Fruit fly (Drosophila melanogaster) whole organism, embryonic: ENCODE results near the gene Nak.
A peak's percentile ranks its signal among the peaks of the same experiment; 100 is the strongest.

Experiments used
- Ada2b ChIP-seq: fragments of 200-800 bp; sonication (Bioruptor generic); IDR thresholded peaks from 2 replicates; pipeline ENCODE4 v1.3.6; 2022; ENCODE audit warnings: missing biosample characterization, missing genetic modification characterization
- Atf6 ChIP-seq: fragments of 200-800 bp; sonication (Bioruptor generic); IDR thresholded peaks from 2 replicates; pipeline ENCODE4 v1.3.6; 2022; ENCODE audit warnings: missing biosample characterization, missing genetic modification characterization
- B-H1 ChIP-seq: fragments of 200-800 bp; sonication (Bioruptor generic); IDR thresholded peaks from 3 replicates; pipeline ENCODE4 v1.3.6; 2022; ENCODE audit warnings: missing biosample characterization, missing genetic modification characterization
- CG11456 ChIP-seq: fragments of 200-800 bp; sonication (Bioruptor generic); IDR thresholded peaks from 3 replicates; pipeline ENCODE4 v1.3.6; 2022; ENCODE audit warnings: missing biosample characterization, missing genetic modification characterization
- CG11696 ChIP-seq: fragments of 200-800 bp; sonication (Bioruptor generic); IDR thresholded peaks from 2 replicates; pipeline ENCODE4 v1.3.6; 2022; ENCODE audit warnings: missing biosample characterization, missing genetic modification characterization
- CG12391 ChIP-seq: fragments of 200-800 bp; sonication (Bioruptor generic); optimal IDR thresholded peaks from 3 replicates; lab custom pipeline; 2018; ENCODE audit warnings: missing biosample characterization, mild to moderate bottlenecking, missing genetic modification characterization, moderate library complexity
- CG13624 ChIP-seq: fragments of 200-800 bp; sonication (Bioruptor generic); optimal IDR thresholded peaks from 2 replicates; lab custom pipeline; 2016; ENCODE audit warnings: missing biosample characterization, missing genetic modification characterization
- CG14050 ChIP-seq: fragments of 200-800 bp; sonication (Bioruptor generic); IDR thresholded peaks from 3 replicates; pipeline ENCODE4 v1.3.6; 2022; ENCODE audit warnings: missing biosample characterization, missing genetic modification characterization
- CG18599 ChIP-seq: fragments of 200-800 bp; sonication (Bioruptor generic); optimal IDR thresholded peaks from 3 replicates; lab custom pipeline; 2017; ENCODE audit warnings: missing biosample characterization, missing genetic modification characterization, mild to moderate bottlenecking, moderate library complexity, missing genetic modification reagents
- CG18764 ChIP-seq: fragments of 200-800 bp; sonication (Bioruptor generic); optimal IDR thresholded peaks from 3 replicates; lab custom pipeline; 2016; ENCODE audit warnings: missing biosample characterization, missing genetic modification characterization
- CG2678 ChIP-seq: fragments of 200-800 bp; sonication (Bioruptor generic); optimal IDR thresholded peaks from 3 replicates; lab custom pipeline; 2019; ENCODE audit warnings: missing biosample characterization, mild to moderate bottlenecking, missing genetic modification characterization, moderate library complexity
- CG3163 ChIP-seq: fragments of 200-800 bp; sonication (Bioruptor generic); optimal IDR thresholded peaks from 3 replicates; lab custom pipeline; 2016; ENCODE audit warnings: missing biosample characterization, missing genetic modification characterization
- CG34224 ChIP-seq: fragments of 200-800 bp; sonication (Bioruptor generic); IDR thresholded peaks from 3 replicates; pipeline ENCODE4 v1.3.6; 2022; ENCODE audit warnings: missing biosample characterization, missing genetic modification characterization; ENCODE audit not compliant: partially characterized antibody
- CG6854 ChIP-seq: fragments of 200-800 bp; sonication (Bioruptor generic); optimal IDR thresholded peaks from 3 replicates; lab custom pipeline; 2017; ENCODE audit warnings: missing biosample characterization, mild to moderate bottlenecking, missing genetic modification characterization
- CG8089 ChIP-seq: fragments of 200-800 bp; sonication (Bioruptor generic); optimal IDR thresholded peaks from 3 replicates; lab custom pipeline; 2016; ENCODE audit warnings: missing biosample characterization, missing genetic modification characterization
- CG9797 ChIP-seq: fragments of 200-800 bp; sonication (Bioruptor generic); optimal IDR thresholded peaks from 3 replicates; lab custom pipeline; 2018; ENCODE audit warnings: missing biosample characterization, mild to moderate bottlenecking, missing genetic modification characterization
- CG9817 ChIP-seq: fragments of 200-800 bp; sonication (Bioruptor generic); optimal IDR thresholded peaks from 2 replicates; lab custom pipeline; 2018; ENCODE audit warnings: missing biosample characterization, mild to moderate bottlenecking, missing genetic modification characterization, moderate library complexity
- CG9932 ChIP-seq: fragments of 200-800 bp; sonication (Bioruptor generic); IDR thresholded peaks from 2 replicates; pipeline ENCODE4 v1.3.6; 2022; ENCODE audit warnings: missing biosample characterization, missing genetic modification characterization
- Dad ChIP-seq: fragments of 200-800 bp; sonication (Bioruptor generic); optimal IDR thresholded peaks from 3 replicates; lab custom pipeline; 2016; ENCODE audit warnings: missing biosample characterization, missing genetic modification characterization
- Drgx ChIP-seq: fragments of 200-800 bp; sonication (Bioruptor generic); IDR thresholded peaks from 2 replicates; pipeline ENCODE4 v1.3.6; 2022; ENCODE audit warnings: missing biosample characterization, missing genetic modification characterization
- Fer3 ChIP-seq: fragments of 200-800 bp; sonication (Bioruptor generic); optimal IDR thresholded peaks from 2 replicates; lab custom pipeline; 2018; ENCODE audit warnings: missing biosample characterization, mild to moderate bottlenecking, missing genetic modification characterization, moderate library complexity
- Gsc ChIP-seq: fragments of 200-800 bp; sonication (Bioruptor generic); IDR thresholded peaks from 2 replicates; pipeline ENCODE4 v1.3.6; 2022; ENCODE audit warnings: missing biosample characterization, missing genetic modification characterization
- HmgZ ChIP-seq: fragments of 200-800 bp; sonication (Bioruptor generic); optimal IDR thresholded peaks from 2 replicates; lab custom pipeline; 2018; ENCODE audit warnings: missing biosample characterization, mild to moderate bottlenecking, missing genetic modification characterization
- Lim3 ChIP-seq: fragments of 200-800 bp; sonication (Bioruptor generic); IDR thresholded peaks from 2 replicates; pipeline ENCODE4 v1.3.6; 2022; ENCODE audit warnings: missing biosample characterization, missing genetic modification characterization
- MTF-1 ChIP-seq: fragments of 200-800 bp; sonication (Bioruptor generic); optimal IDR thresholded peaks from 2 replicates; lab custom pipeline; 2018; ENCODE audit warnings: missing biosample characterization, mild to moderate bottlenecking, missing genetic modification characterization, borderline replicate concordance
- Mes4 ChIP-seq: fragments of 200-800 bp; sonication (Bioruptor generic); optimal IDR thresholded peaks from 2 replicates; lab custom pipeline; 2016; ENCODE audit warnings: missing biosample characterization, missing genetic modification characterization
- NC2α ChIP-seq: fragments of 200-800 bp; sonication (Bioruptor generic); optimal IDR thresholded peaks from 2 replicates; lab custom pipeline; 2016; ENCODE audit warnings: missing biosample characterization, missing genetic modification characterization
- Scr ChIP-seq: fragments of 200-800 bp; sonication (Bioruptor generic); IDR thresholded peaks from 2 replicates; pipeline ENCODE4 v1.3.6; 2022; ENCODE audit warnings: missing biosample characterization, missing genetic modification characterization; ENCODE audit not compliant: partially characterized antibody
- Trl ChIP-seq, 3 experiments: fragments of >200 bp in 2 of 3; fragments of 200-800 bp in 1 of 3; sonication (Bioruptor generic) in 1 of 3; optimal IDR thresholded peaks; 2 replicates in 1 of 3; 3 replicates in 2 of 3; lab custom pipeline; 2016 to 2017; ENCODE audit warnings: missing biosample characterization in 1 of 3, missing genetic modification characterization in 1 of 3
- Vsx1 ChIP-seq: fragments of 200-800 bp; sonication (Bioruptor generic); optimal IDR thresholded peaks from 2 replicates; lab custom pipeline; 2017; ENCODE audit warnings: missing biosample characterization, mild to moderate bottlenecking, missing genetic modification characterization, missing genetic modification reagents
- az2 ChIP-seq: fragments of 200-800 bp; sonication (Bioruptor generic); optimal IDR thresholded peaks from 3 replicates; lab custom pipeline; 2016; ENCODE audit warnings: missing biosample characterization, missing genetic modification characterization
- corto ChIP-seq: fragments of 200-800 bp; sonication (Bioruptor generic); optimal IDR thresholded peaks from 2 replicates; lab custom pipeline; 2016; ENCODE audit warnings: missing biosample characterization, mild to moderate bottlenecking, missing genetic modification characterization, moderate library complexity
- dan ChIP-seq: fragments of 200-800 bp; sonication (Bioruptor generic); IDR thresholded peaks from 2 replicates; pipeline ENCODE4 v1.3.6; 2022; ENCODE audit warnings: missing biosample characterization, missing genetic modification characterization
- eyg ChIP-seq: fragments of 200-800 bp; sonication (Bioruptor generic); optimal IDR thresholded peaks from 3 replicates; lab custom pipeline; 2016; ENCODE audit warnings: missing biosample characterization, missing genetic modification characterization
- fd96Cb ChIP-seq: fragments of 200-800 bp; sonication (Bioruptor generic); optimal IDR thresholded peaks from 2 replicates; lab custom pipeline; 2018; ENCODE audit warnings: missing biosample characterization, mild to moderate bottlenecking, missing genetic modification characterization, moderate library complexity
- gem ChIP-seq: fragments of 200-800 bp; sonication (Bioruptor generic); optimal IDR thresholded peaks from 2 replicates; lab custom pipeline; 2019; ENCODE audit warnings: missing biosample characterization, mild to moderate bottlenecking, missing genetic modification characterization, moderate library complexity
- ind ChIP-seq: fragments of 200-800 bp; sonication (Bioruptor generic); optimal IDR thresholded peaks from 3 replicates; lab custom pipeline; 2016; ENCODE audit warnings: missing biosample characterization, missing genetic modification characterization
- lab ChIP-seq: fragments of 200-800 bp; sonication (Bioruptor generic); optimal IDR thresholded peaks from 3 replicates; lab custom pipeline; 2017; ENCODE audit warnings: missing biosample characterization, missing genetic modification characterization, mild to moderate bottlenecking, moderate library complexity, missing genetic modification reagents
- lbe ChIP-seq: fragments of 200-800 bp; sonication (Bioruptor generic); optimal IDR thresholded peaks from 2 replicates; lab custom pipeline; 2016; ENCODE audit warnings: missing biosample characterization, mild to moderate bottlenecking, missing genetic modification characterization
- mld ChIP-seq: fragments of 200-800 bp; sonication (Bioruptor generic); IDR thresholded peaks from 3 replicates; pipeline ENCODE4 v1.3.6; 2022; ENCODE audit warnings: missing biosample characterization, missing genetic modification characterization; ENCODE audit not compliant: partially characterized antibody
- onecut ChIP-seq: fragments of 200-800 bp; sonication (Bioruptor generic); IDR thresholded peaks from 2 replicates; pipeline ENCODE4 v1.3.6; 2022; ENCODE audit warnings: missing biosample characterization, missing genetic modification characterization
- pfk ChIP-seq: fragments of 200-800 bp; sonication (Bioruptor generic); optimal IDR thresholded peaks from 2 replicates; lab custom pipeline; 2018; ENCODE audit warnings: missing biosample characterization, mild to moderate bottlenecking, missing genetic modification characterization, moderate library complexity
- phol ChIP-seq: fragments of 200-800 bp; sonication (Bioruptor generic); optimal IDR thresholded peaks from 3 replicates; lab custom pipeline; 2018; ENCODE audit warnings: missing biosample characterization, mild to moderate bottlenecking, missing genetic modification characterization, moderate library complexity
- prd ChIP-seq, 3 experiments: fragments of >200 bp in 2 of 3; fragments of 200-800 bp in 1 of 3; sonication (Bioruptor generic) in 1 of 3; optimal IDR thresholded peaks in 2 of 3; IDR thresholded peaks in 1 of 3; 2 replicates in 2 of 3; 3 replicates in 1 of 3; pipeline versions ENCODE4 v1.3.6 to Lab custom; 2017 to 2022; ENCODE audit warnings: missing biosample characterization in 1 of 3, missing genetic modification characterization in 1 of 3
- rib ChIP-seq: fragments of 200-800 bp; sonication (Bioruptor generic); IDR thresholded peaks from 2 replicates; pipeline ENCODE4 v1.3.6; 2022; ENCODE audit warnings: missing biosample characterization, missing genetic modification characterization
- sens ChIP-seq: fragments of 200-800 bp; sonication (Bioruptor generic); peaks from one replicate; lab custom pipeline; 2016; ENCODE audit warnings: missing biosample characterization, missing genetic modification characterization
- tgo ChIP-seq: fragments of 200-800 bp; sonication (Bioruptor generic); IDR thresholded peaks from 3 replicates; pipeline ENCODE4 v1.3.6; 2022; ENCODE audit warnings: missing biosample characterization, missing genetic modification characterization
- trem ChIP-seq: fragments of 200-800 bp; optimal IDR thresholded peaks from 3 replicates; lab custom pipeline; 2019; ENCODE audit warnings: missing biosample characterization, mild to moderate bottlenecking, missing genetic modification characterization, moderate library complexity

Nak gene

DNA sequence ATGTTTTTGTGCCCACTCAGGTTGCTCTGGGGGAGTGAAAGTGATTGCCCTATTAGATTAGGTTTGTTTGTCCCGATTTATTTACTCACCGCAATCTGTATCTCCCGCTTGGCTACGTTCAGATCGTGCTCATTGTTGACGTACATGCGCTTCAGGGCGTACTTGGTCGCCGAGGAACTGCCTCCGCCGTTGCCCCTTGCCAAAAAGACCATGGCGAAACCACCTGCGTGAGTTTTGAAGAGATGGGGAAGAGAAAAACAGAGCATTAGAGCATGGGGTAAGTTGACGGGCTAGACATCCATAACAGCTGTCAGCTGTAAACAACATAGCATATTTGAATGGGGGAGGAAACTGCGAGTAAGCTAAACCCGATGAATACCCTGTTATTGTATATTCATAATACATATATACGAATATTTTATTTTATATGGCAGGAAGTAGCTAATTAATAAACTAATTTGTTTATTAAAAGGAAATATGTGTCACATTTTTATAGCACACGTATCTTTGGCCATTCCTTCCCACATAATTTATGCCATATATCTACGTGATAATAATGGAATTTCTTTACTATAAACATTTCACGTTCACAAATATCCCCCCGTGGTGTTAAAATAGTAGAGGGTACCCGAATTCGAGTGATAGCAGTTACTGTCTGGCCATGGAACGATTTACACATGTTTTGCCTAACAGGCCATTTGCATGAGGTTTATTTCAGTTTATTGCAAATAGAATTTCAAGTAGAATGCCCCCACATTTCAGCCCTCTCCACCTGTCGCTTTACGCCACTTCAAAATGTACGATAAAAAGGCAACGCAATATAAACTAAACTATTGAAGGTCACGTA is 3.0 kb downstream of the Nak start (continued):
- TF ChIP-seq pfk (GFP tag; lab: Kevin White, UChicago) (no peak), eyg (GFP tag; lab: Kevin White, UChicago) (no peak), HmgZ (tag; lab: Kevin White, UChicago) (no peak), MTF-1 (no peak), CG18599 (GFP tag; lab: Kevin White, UChicago) (peak; percentile 61), Vsx1 (no peak), Ada2b (GFP tag; lab: Robert Waterston, UW) (peak; percentile 18; the same call in 1 of the 2 replicates), sens (GFP tag; lab: Kevin White, UChicago) (peak; percentile 49), CG11456 (GFP tag; lab: Robert Waterston, UW) (no peak), CG9797 (no peak), lab (GFP tag; lab: Kevin White, UChicago) (peak; percentile 59), fd96Cb (tag; lab: Kevin White, UChicago) (peak; percentile 34), CG12391 (tag; lab: Kevin White, UChicago) (no peak), gem (tag; lab: Kevin White, UChicago) (peak; percentile 64), trem (tag; lab: Kevin White, UChicago) (no peak), NC2α (no peak), CG11696 (GFP tag; lab: Robert Waterston, UW) (no peak), Fer3 (tag; lab: Kevin White, UChicago) (peak; percentile 51), CG3163 (GFP tag; lab: Kevin White, UChicago) (no peak), rib (GFP tag; lab: Robert Waterston, UW) (no peak), CG14050 (no peak), CG34224 (GFP tag; lab: Robert Waterston, UW) (no peak), Gsc (GFP tag; lab: Robert Waterston, UW) (no peak), tgo (peak; percentile 52; the same call in 2 of the 3 replicates), Trl (optimal IDR thresholded peaks at IDR 0.05; lab: Kevin White, UChicago) (no peak), Trl (GFP tag; optimal IDR thresholded peaks at IDR 0.05; lab: Kevin White, UChicago) (no peak), Dad (GFP tag; lab: Kevin White, UChicago) (no peak), Mes4 (no peak), B-H1 (GFP tag; lab: Robert Waterston, UW) (no peak), az2 (GFP tag; lab: Kevin White, UChicago) (no peak), prd (optimal IDR thresholded peaks at IDR 0.05; lab: Kevin White, UChicago) (no peak), prd (GFP tag; IDR thresholded peaks at IDR 0.05; lab: Robert Waterston, UW) (peak; percentile 33; the same call in 1 of the 3 replicates), CG9817 (peak; percentile 37), CG9932 (GFP tag; lab: Robert Waterston, UW) (peak; percentile 19; the same call in 1 of the 2 replicates), phol (tag; lab: Kevin White, UChicago) (peak; percentile 37), Atf6 (GFP tag; lab: Robert Waterston, UW) (peak; percentile 57; the same call in 1 of the 2 replicates), Lim3 (no peak), CG13624 (no peak), lbe (no peak), Scr (GFP tag; lab: Robert Waterston, UW) (no peak), CG2678 (tag; lab: Kevin White, UChicago) (peak; percentile 70), CG18764 (GFP tag; lab: Kevin White, UChicago) (no peak), Drgx (no peak), corto (GFP tag; lab: Kevin White, UChicago) (no peak), dan (GFP tag; lab: Robert Waterston, UW) (no peak), onecut (GFP tag; lab: Robert Waterston, UW) (no peak), CG6854 (GFP tag; lab: Kevin White, UChicago) (peak; percentile 4), ind (GFP tag; lab: Kevin White, UChicago) (no peak), mld (GFP tag; lab: Robert Waterston, UW) (no peak), CG8089 (GFP tag; lab: Kevin White, UChicago) (no peak)
